Comparison of ENCODE assay signal across 4 fruit fly cellular contexts in genomic region chr3L:8308891-8309352, dm6.
TF ChIP-seq lines count a peak whose summit lies in the region.

BI-1 (minus strand) TSS chr3L:8308941.

TF ChIP-seq in whole organism, adult, 20 proteins besides CTCF, POLR2A, EP300 and RAD21 (continued from another document):
- no peak for TF ChIP-seq toe (GFP tag; optimal IDR thresholded peaks at IDR 0.05; lab: Kevin White, UChicago)
- TF ChIP-seq kay (GFP tag; lab: Kevin White, UChicago; ENCODE audit: borderline replicate concordance): peak; percentile 98

TF ChIP-seq in whole organism, embryonic, 481 proteins besides CTCF, POLR2A, EP300 and RAD21 (continued from another document and continues in another):
- TF ChIP-seq Mad (GFP tag; optimal IDR thresholded peaks at IDR 0.05; lab: Kevin White, UChicago): peak; percentile 27
- peak; percentile 51 for TF ChIP-seq slou (GFP tag; optimal IDR thresholded peaks at IDR 0.05; lab: Kevin White, UChicago)
- peak; percentile 45 for TF ChIP-seq BEAF-32 (GFP tag; optimal IDR thresholded peaks at IDR 0.05; lab: Kevin White, UChicago)
- peak; percentile 75 for TF ChIP-seq CG12104 (GFP tag; optimal IDR thresholded peaks at IDR 0.05; lab: Kevin White, UChicago)
- peak; percentile 41 for TF ChIP-seq CG1647 (GFP tag; optimal IDR thresholded peaks at IDR 0.05; lab: Kevin White, UChicago)
- peak; percentile 36 for TF ChIP-seq CG12942 (GFP tag; optimal IDR thresholded peaks at IDR 0.05; lab: Kevin White, UChicago)
- TF ChIP-seq Sry-β (GFP tag; optimal IDR thresholded peaks at IDR 0.05; lab: Kevin White, UChicago): peak; percentile 99
- peak; percentile 39 for TF ChIP-seq Ssrp (tag; optimal IDR thresholded peaks at IDR 0.05; lab: Kevin White, UChicago)
- peak; percentile 31 for TF ChIP-seq Myb (GFP tag; optimal IDR thresholded peaks at IDR 0.05; lab: Kevin White, UChicago)
- peak; percentile 33 for TF ChIP-seq Ptx1 (GFP tag; IDR thresholded peaks at IDR 0.05; lab: Robert Waterston, UW)
- TF ChIP-seq Antp (GFP tag; optimal IDR thresholded peaks at IDR 0.05; lab: Kevin White, UChicago): peak; percentile 43
- peak; percentile 78 for TF ChIP-seq CG10543 (GFP tag; optimal IDR thresholded peaks at IDR 0.05; lab: Kevin White, UChicago)
- TF ChIP-seq CG2875 (GFP tag; optimal IDR thresholded peaks at IDR 0.05; lab: Kevin White, UChicago): peak; percentile 15
- no peak for TF ChIP-seq shn (GFP tag; optimal IDR thresholded peaks at IDR 0.05; lab: Kevin White, UChicago)
- TF ChIP-seq trh (GFP tag; optimal IDR thresholded peaks at IDR 0.05; lab: Kevin White, UChicago): peak; percentile 39
- TF ChIP-seq CG18619 (GFP tag; optimal IDR thresholded peaks at IDR 0.05; lab: Kevin White, UChicago): peak; percentile 24
- TF ChIP-seq twi (tag; optimal IDR thresholded peaks at IDR 0.05; lab: Kevin White, UChicago): peak; percentile 61
- peak; percentile 65 for TF ChIP-seq CG9437 (GFP tag; optimal IDR thresholded peaks at IDR 0.05; lab: Kevin White, UChicago)
- TF ChIP-seq gem (tag; optimal IDR thresholded peaks at IDR 0.05; lab: Kevin White, UChicago): peak; percentile 75
- peak; percentile 38 to 60 for TF ChIP-seq Pdp1 (GFP tag; optimal IDR thresholded peaks at IDR 0.05; lab: Kevin White, UChicago)
- no peak for TF ChIP-seq h (optimal IDR thresholded peaks at IDR 0.05; lab: Kevin White, UChicago)
- peak; percentile 63 for TF ChIP-seq CG30020 (tag; optimal IDR thresholded peaks at IDR 0.05; lab: Kevin White, UChicago)
- TF ChIP-seq CG17359 (tag; optimal IDR thresholded peaks at IDR 0.05; lab: Kevin White, UChicago): peak; percentile 39
- peak; percentile 46 for TF ChIP-seq nom (GFP tag; optimal IDR thresholded peaks at IDR 0.05; lab: Kevin White, UChicago)
- no peak for TF ChIP-seq CG12236 (GFP tag; optimal IDR thresholded peaks at IDR 0.05; lab: Kevin White, UChicago)
- peak; percentile 22 for TF ChIP-seq CG2116 (GFP tag; optimal IDR thresholded peaks at IDR 0.05; lab: Kevin White, UChicago)
- peak; percentile 70 for TF ChIP-seq kah (GFP tag; optimal IDR thresholded peaks at IDR 0.05; lab: Kevin White, UChicago)
- no peak for TF ChIP-seq TFAM (GFP tag; optimal IDR thresholded peaks at IDR 0.05; lab: Kevin White, UChicago)
- TF ChIP-seq lab (GFP tag; optimal IDR thresholded peaks at IDR 0.05; lab: Kevin White, UChicago): peak; percentile 83
- peak; percentile 39 for TF ChIP-seq tup (GFP tag; optimal IDR thresholded peaks at IDR 0.05; lab: Kevin White, UChicago)
- TF ChIP-seq CG15514 (GFP tag; optimal IDR thresholded peaks at IDR 0.05; lab: Kevin White, UChicago): peak; percentile 73
- TF ChIP-seq fd64A (GFP tag; optimal IDR thresholded peaks at IDR 0.05; lab: Kevin White, UChicago): no peak
- 0 out of 2 replicates have a peak, but pooled peaks have one; percentile 16 for TF ChIP-seq CG6272 (GFP tag; IDR thresholded peaks at IDR 0.05; lab: Robert Waterston, UW)
- no peak for TF ChIP-seq CG31224 (GFP tag; IDR thresholded peaks at IDR 0.05; lab: Robert Waterston, UW)
- TF ChIP-seq Dll (GFP tag; IDR thresholded peaks at IDR 0.05; lab: Robert Waterston, UW; ENCODE audit: partially characterized antibody): no peak
- TF ChIP-seq Side (GFP tag; optimal IDR thresholded peaks at IDR 0.05; lab: Kevin White, UChicago): no peak
- TF ChIP-seq Sin3A (optimal IDR thresholded peaks at IDR 0.05; lab: Kevin White, UChicago): peak; percentile 42
- peak; percentile 81 for TF ChIP-seq phol (tag; optimal IDR thresholded peaks at IDR 0.05; lab: Kevin White, UChicago)
- peak; percentile 74 for TF ChIP-seq bcd (GFP tag; optimal IDR thresholded peaks at IDR 0.05; lab: Kevin White, UChicago)
- TF ChIP-seq CG32772 (GFP tag; IDR thresholded peaks at IDR 0.05; lab: Robert Waterston, UW): peak; percentile 24; the same call in 1 of the 2 replicates
- TF ChIP-seq Med (GFP tag; lab: Kevin White, UChicago): peak; percentile 66
- no peak for TF ChIP-seq HLH4C (GFP tag; IDR thresholded peaks at IDR 0.05; lab: Robert Waterston, UW; ENCODE audit: partially characterized antibody)

TF ChIP-seq in whole organism, prepupa, 60 proteins besides CTCF, POLR2A, EP300 and RAD21 (continued from another document):
- TF ChIP-seq Gug (GFP tag; IDR thresholded peaks at IDR 0.05; lab: Robert Waterston, UW) (no peak), Sox14 (GFP tag; optimal IDR thresholded peaks at IDR 0.05; lab: Kevin White, UChicago) (peak; percentile 28), CG10631 (GFP tag; optimal IDR thresholded peaks at IDR 0.05; lab: Kevin White, UChicago) (no peak), CG32006 (GFP tag; optimal IDR thresholded peaks at IDR 0.05; lab: Kevin White, UChicago) (no peak), Eip78C (GFP tag; lab: Kevin White, UChicago) (peak; percentile 80), CG3032 (tag; optimal IDR thresholded peaks at IDR 0.05; lab: Kevin White, UChicago) (peak; percentile 66), Eip93F (GFP tag; optimal IDR thresholded peaks at IDR 0.05; lab: Kevin White, UChicago) (no peak), Sox15 (GFP tag; optimal IDR thresholded peaks at IDR 0.05; lab: Kevin White, UChicago) (peak; percentile 19), cyc (GFP tag; optimal IDR thresholded peaks at IDR 0.05; lab: Kevin White, UChicago) (peak; percentile 59), fd59A (GFP tag; optimal IDR thresholded peaks at IDR 0.05; lab: Kevin White, UChicago) (peak; percentile 16), CG6792 (GFP tag; optimal IDR thresholded peaks at IDR 0.05; lab: Kevin White, UChicago) (peak; percentile 37)

TF ChIP-seq in whole organism, wandering third instar larva, 38 proteins besides CTCF, POLR2A, EP300 and RAD21 (continued from another document):
- peak; percentile 25 for TF ChIP-seq ey (GFP tag; optimal IDR thresholded peaks at IDR 0.05; lab: Kevin White, UChicago)
- TF ChIP-seq psq (GFP tag; optimal IDR thresholded peaks at IDR 0.05; lab: Kevin White, UChicago): peak; percentile 75
- TF ChIP-seq br (GFP tag; optimal IDR thresholded peaks at IDR 0.05; lab: Kevin White, UChicago): peak; percentile 69
- TF ChIP-seq jim (GFP tag; optimal IDR thresholded peaks at IDR 0.05; lab: Kevin White, UChicago): no peak
- peak; percentile 99 for TF ChIP-seq Myc (optimal IDR thresholded peaks at IDR 0.05; lab: Kevin White, UChicago)
- TF ChIP-seq Hr78 (GFP tag; optimal IDR thresholded peaks at IDR 0.05; lab: Kevin White, UChicago): no peak
- peak; percentile 68 for TF ChIP-seq Hnf4 (GFP tag; optimal IDR thresholded peaks at IDR 0.05; lab: Kevin White, UChicago)
- TF ChIP-seq CG9705 (GFP tag; optimal IDR thresholded peaks at IDR 0.05; lab: Kevin White, UChicago): peak; percentile 69
- no peak for TF ChIP-seq usp (GFP tag; optimal IDR thresholded peaks at IDR 0.05; lab: Kevin White, UChicago)
- peak; percentile 86 for TF ChIP-seq woc (GFP tag; optimal IDR thresholded peaks at IDR 0.05; lab: Kevin White, UChicago)
- TF ChIP-seq fru (GFP tag; optimal IDR thresholded peaks at IDR 0.05; lab: Kevin White, UChicago): peak; percentile 84
- no peak for TF ChIP-seq Dif (GFP tag; optimal IDR thresholded peaks at IDR 0.05; lab: Kevin White, UChicago; ENCODE audit: partially characterized antibody)
- no peak for TF ChIP-seq dmrt93B (GFP tag; optimal IDR thresholded peaks at IDR 0.05; lab: Kevin White, UChicago)
- no peak for TF ChIP-seq Dfd (GFP tag; optimal IDR thresholded peaks at IDR 0.05; lab: Kevin White, UChicago)
